Worm (Caenorhabditis elegans) whole organism, L1 larva: ENCODE data around the gene nkat-1.

Experiments used
- C16A3.4 ChIP-seq: fragments of 150-350 bp; optimal IDR thresholded peaks from 2 replicates; lab custom pipeline; 2014; ENCODE audit warnings: missing biosample characterization, missing genetic modification characterization
- F16B12.6 ChIP-seq: fragments of 150-350 bp; optimal IDR thresholded peaks from 2 replicates; lab custom pipeline; 2014; ENCODE audit warnings: missing biosample characterization, missing genetic modification characterization
- Y116A8C.19 ChIP-seq: sonication (generic microtip); optimal IDR thresholded peaks from 2 replicates; lab custom pipeline; 2016; ENCODE audit warnings: missing compliant biosample characterization, missing genetic modification characterization, borderline replicate concordance
- aha-1 ChIP-seq: fragments of 150-350 bp; optimal IDR thresholded peaks from 2 replicates; lab custom pipeline; 2014; ENCODE audit warnings: missing biosample characterization, missing genetic modification characterization
- alr-1 ChIP-seq: fragments of 200-800 bp; sonication (Bioruptor generic); optimal IDR thresholded peaks from 2 replicates; lab custom pipeline; 2018; ENCODE audit warnings: borderline replicate concordance, mild to moderate bottlenecking, missing genetic modification characterization, missing compliant biosample characterization
- blmp-1 ChIP-seq: fragments of 150-350 bp; optimal IDR thresholded peaks from 2 replicates; lab custom pipeline; 2014; ENCODE audit warnings: missing biosample characterization, missing genetic modification characterization
- ceh-63 ChIP-seq: fragments of 200-800 bp; sonication (Bioruptor generic); optimal IDR thresholded peaks from 2 replicates; lab custom pipeline; 2018; ENCODE audit warnings: mild to moderate bottlenecking, missing genetic modification characterization, missing compliant biosample characterization
- ceh-8 ChIP-seq: fragments of 200-800 bp; sonication (Bioruptor generic); optimal IDR thresholded peaks from 2 replicates; lab custom pipeline; 2018; ENCODE audit warnings: mild to moderate bottlenecking, missing genetic modification characterization, moderate library complexity, missing compliant biosample characterization
- ceh-88 ChIP-seq: fragments of 200-800 bp; sonication (Bioruptor generic); IDR thresholded peaks from 2 replicates; pipeline ENCODE4 v1.3.6; 2022; ENCODE audit warnings: missing genetic modification characterization, missing compliant biosample characterization
- ceh-90 ChIP-seq: sonication (generic microtip); optimal IDR thresholded peaks from 2 replicates; lab custom pipeline; 2016; ENCODE audit warnings: missing genetic modification characterization, missing compliant biosample characterization
- dsc-1 ChIP-seq: sonication (generic microtip); optimal IDR thresholded peaks from 2 replicates; lab custom pipeline; 2016; ENCODE audit warnings: mild to moderate bottlenecking, missing genetic modification characterization, missing compliant biosample characterization
- efl-1 ChIP-seq, 4 experiments: fragments of 150-350 bp; optimal IDR thresholded peaks in 3 of 4; peaks in 1 of 4; 1 replicate in 1 of 4; 2 replicates in 3 of 4; lab custom pipeline; 2014; ENCODE audit warnings: missing biosample characterization in 2 of 4, missing genetic modification characterization in 2 of 4, missing genetic modification reagents in 2 of 4
- efl-3 ChIP-seq: fragments of 200-800 bp; sonication (Bioruptor generic); optimal IDR thresholded peaks from 2 replicates; lab custom pipeline; 2018; ENCODE audit warnings: mild to moderate bottlenecking, missing genetic modification characterization, missing compliant biosample characterization
- egl-13 ChIP-seq: sonication (generic microtip); optimal IDR thresholded peaks from 2 replicates; lab custom pipeline; 2016; ENCODE audit warnings: missing genotype, missing genetic modification reagents, missing genetic modification characterization, missing compliant biosample characterization
- elt-2 ChIP-seq: sonication (generic microtip); optimal IDR thresholded peaks from 2 replicates; lab custom pipeline; 2016; ENCODE audit warnings: missing genetic modification characterization, mild to moderate bottlenecking, inconsistent platforms, missing compliant biosample characterization, missing genetic modification reagents
- elt-3 ChIP-seq, 6 experiments: fragments of 150-350 bp in 1 of 6; sonication (generic microtip); optimal IDR thresholded peaks; 2 replicates each; lab custom pipeline; 2017 to 2018; ENCODE audit warnings: missing biosample characterization in 6 of 6, missing genetic modification characterization in 6 of 6, inconsistent platforms in 1 of 6
- fkh-10 ChIP-seq: sonication (generic microtip); optimal IDR thresholded peaks from 2 replicates; lab custom pipeline; 2017; ENCODE audit warnings: missing biosample characterization, missing genetic modification reagents, missing genetic modification characterization
- fkh-4 ChIP-seq: sonication (generic microtip); optimal IDR thresholded peaks from 2 replicates; lab custom pipeline; 2016; ENCODE audit warnings: missing compliant biosample characterization, missing genetic modification characterization, borderline replicate concordance
- fkh-8 ChIP-seq: sonication (generic microtip); optimal IDR thresholded peaks from 2 replicates; lab custom pipeline; 2016; ENCODE audit warnings: mild to moderate bottlenecking, missing genetic modification characterization, missing compliant biosample characterization
- fos-1 ChIP-seq: fragments of 150-350 bp; optimal IDR thresholded peaks from 2 replicates; lab custom pipeline; 2014; ENCODE audit warnings: missing biosample characterization, missing genetic modification characterization
- grh-1 ChIP-seq: fragments of 200-800 bp; sonication (Bioruptor generic); IDR thresholded peaks from 2 replicates; pipeline ENCODE4 v1.3.6; 2022; ENCODE audit warnings: missing genetic modification reagents, missing genetic modification characterization, missing compliant biosample characterization
- hlh-17 ChIP-seq: fragments of 200-800 bp; sonication (Bioruptor generic); optimal IDR thresholded peaks from 2 replicates; lab custom pipeline; 2018; ENCODE audit warnings: missing genetic modification characterization, mild to moderate bottlenecking, missing compliant biosample characterization, moderate library complexity, borderline replicate concordance
- hpl-2 ChIP-seq: fragments of 150-350 bp; optimal IDR thresholded peaks from 2 replicates; lab custom pipeline; 2014; ENCODE audit warnings: missing biosample characterization, missing genetic modification reagents, missing genetic modification characterization
- isw-1 ChIP-seq: fragments of 200-800 bp; sonication (Bioruptor generic); IDR thresholded peaks from 2 replicates; pipeline ENCODE4 v1.3.6; 2022; ENCODE audit warnings: missing genetic modification characterization, missing compliant biosample characterization
- jun-1 ChIP-seq: fragments of 150-350 bp; optimal IDR thresholded peaks from 2 replicates; lab custom pipeline; 2014; ENCODE audit warnings: missing biosample characterization, missing genetic modification reagents, missing genetic modification characterization
- lin-14 ChIP-seq: fragments of 200-800 bp; sonication (Bioruptor generic); optimal IDR thresholded peaks from 2 replicates; lab custom pipeline; 2018; ENCODE audit warnings: mild to moderate bottlenecking, missing genetic modification characterization, moderate library complexity, missing compliant biosample characterization
- lin-15B ChIP-seq: fragments of 150-350 bp; sonication (generic microtip); optimal IDR thresholded peaks from 3 replicates; lab custom pipeline; 2014; ENCODE audit warnings: missing biosample characterization, missing genetic modification characterization
- lsy-2 ChIP-seq, 2 experiments: fragments of 150-350 bp; optimal IDR thresholded peaks; 2 replicates each; lab custom pipeline; 2014; ENCODE audit warnings: missing biosample characterization in 2 of 2, missing genetic modification characterization in 2 of 2
- mdl-1 ChIP-seq, 2 experiments: fragments of 150-350 bp; optimal IDR thresholded peaks; 2 replicates each; lab custom pipeline; 2014 to 2017; ENCODE audit warnings: missing biosample characterization in 2 of 2, missing genetic modification characterization in 2 of 2, inconsistent platforms in 1 of 2
- mef-2 ChIP-seq: fragments of 150-350 bp; optimal IDR thresholded peaks from 2 replicates; lab custom pipeline; 2014; ENCODE audit warnings: missing biosample characterization, missing genetic modification characterization
- nhr-11 ChIP-seq: fragments of 150-350 bp; optimal IDR thresholded peaks from 2 replicates; lab custom pipeline; 2014; ENCODE audit warnings: missing biosample characterization, missing genetic modification characterization
- nhr-12 ChIP-seq: sonication (generic microtip); optimal IDR thresholded peaks from 2 replicates; lab custom pipeline; 2017; ENCODE audit warnings: missing biosample characterization, missing genetic modification characterization
- nhr-237 ChIP-seq: fragments of 150-350 bp; optimal IDR thresholded peaks from 2 replicates; lab custom pipeline; 2014; ENCODE audit warnings: missing biosample characterization, missing genetic modification characterization
- nhr-47 ChIP-seq: sonication (generic microtip); optimal IDR thresholded peaks from 2 replicates; lab custom pipeline; 2016; ENCODE audit warnings: mild to moderate bottlenecking, missing genetic modification characterization, moderate library complexity, missing compliant biosample characterization
- nhr-71 ChIP-seq: sonication (generic microtip); optimal IDR thresholded peaks from 2 replicates; lab custom pipeline; 2016; ENCODE audit warnings: mild to moderate bottlenecking, missing genetic modification characterization, moderate library complexity, missing compliant biosample characterization
- nhr-85 ChIP-seq: sonication (generic microtip); peaks from one replicate; lab custom pipeline; 2016; ENCODE audit warnings: missing genetic modification characterization, inconsistent platforms, missing compliant biosample characterization
- nhr-90 ChIP-seq: sonication (generic microtip); optimal IDR thresholded peaks from 2 replicates; lab custom pipeline; 2016; ENCODE audit warnings: mild to moderate bottlenecking, missing genetic modification characterization, missing compliant biosample characterization; ENCODE audit not compliant: poor library complexity
- pag-3 ChIP-seq: sonication (generic microtip); optimal IDR thresholded peaks from 2 replicates; lab custom pipeline; 2017; ENCODE audit warnings: missing genetic modification characterization, mild to moderate bottlenecking, missing compliant biosample characterization, antibody characterized with exemption, borderline replicate concordance; ENCODE audit not compliant: insufficient read depth
- pax-3 ChIP-seq: fragments of 200-800 bp; sonication (Bioruptor generic); optimal IDR thresholded peaks from 2 replicates; lab custom pipeline; 2018; ENCODE audit warnings: mild to moderate bottlenecking, missing genetic modification characterization, moderate library complexity, missing compliant biosample characterization
- pqm-1 ChIP-seq: sonication (generic microtip); optimal IDR thresholded peaks from 3 replicates; lab custom pipeline; 2017; ENCODE audit warnings: missing biosample characterization, missing genetic modification characterization
- skn-1 ChIP-seq: fragments of 150-350 bp; optimal IDR thresholded peaks from 2 replicates; lab custom pipeline; 2014; ENCODE audit warnings: missing biosample characterization, missing genetic modification characterization
- snu-23 ChIP-seq: sonication (generic microtip); optimal IDR thresholded peaks from 2 replicates; lab custom pipeline; 2016; ENCODE audit warnings: missing genetic modification characterization, missing compliant biosample characterization
- sox-4 ChIP-seq: sonication (generic microtip); optimal IDR thresholded peaks from 2 replicates; lab custom pipeline; 2016; ENCODE audit warnings: missing genetic modification characterization, missing compliant biosample characterization
- swsn-7 ChIP-seq: sonication (generic microtip); optimal IDR thresholded peaks from 2 replicates; lab custom pipeline; 2016; ENCODE audit warnings: missing genetic modification characterization, missing compliant biosample characterization
- tbx-2 ChIP-seq: sonication (generic microtip); optimal IDR thresholded peaks from 2 replicates; lab custom pipeline; 2016; ENCODE audit warnings: missing genetic modification characterization, missing compliant biosample characterization
- tlp-1 ChIP-seq: fragments of 150-350 bp; optimal IDR thresholded peaks from 2 replicates; lab custom pipeline; 2014; ENCODE audit warnings: missing biosample characterization, missing genetic modification characterization
- unc-30 ChIP-seq: sonication (generic microtip); optimal IDR thresholded peaks from 2 replicates; lab custom pipeline; 2017; ENCODE audit warnings: missing biosample characterization, missing genetic modification characterization
- unc-86 ChIP-seq: sonication (generic microtip); optimal IDR thresholded peaks from 2 replicates; lab custom pipeline; 2016; ENCODE audit warnings: missing genetic modification characterization, missing compliant biosample characterization
- unc-98 ChIP-seq: fragments of 200-800 bp; sonication (Bioruptor generic); IDR thresholded peaks from 2 replicates; pipeline ENCODE4 v1.3.6; 2022; ENCODE audit warnings: missing genetic modification characterization, missing compliant biosample characterization
- vab-15 ChIP-seq: sonication (generic microtip); optimal IDR thresholded peaks from 2 replicates; lab custom pipeline; 2017; ENCODE audit warnings: missing genotype, mild to moderate bottlenecking, missing genetic modification characterization, missing compliant biosample characterization
- zag-1 ChIP-seq: fragments of 150-350 bp; optimal IDR thresholded peaks from 2 replicates; lab custom pipeline; 2014; ENCODE audit warnings: missing biosample characterization, missing genetic modification characterization
- ztf-4 ChIP-seq: fragments of 150-350 bp; optimal IDR thresholded peaks from 2 replicates; lab custom pipeline; 2014; ENCODE audit warnings: missing biosample characterization, missing genetic modification characterization

Gene nkat-1

DNA sequence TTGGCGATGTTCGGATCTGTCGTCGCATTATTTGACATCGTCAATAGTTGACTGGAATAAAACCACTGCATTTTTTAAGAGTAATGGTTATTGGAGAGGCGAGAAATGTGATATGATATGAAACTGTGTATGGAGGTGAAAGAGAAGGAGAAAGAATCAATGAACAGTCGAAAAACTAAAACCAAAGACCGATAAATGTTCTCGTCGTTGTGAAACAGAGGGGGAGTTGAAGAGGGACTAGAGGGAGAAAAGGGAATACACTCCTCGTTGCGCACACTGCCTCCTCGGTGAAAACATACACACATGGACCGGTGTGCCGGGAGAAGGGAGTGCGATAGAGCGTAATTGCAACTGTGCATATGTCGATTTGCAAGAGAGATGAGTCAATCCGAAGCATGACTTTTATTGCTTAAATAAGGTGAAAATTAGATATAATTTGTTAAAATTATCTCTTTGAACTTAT is 29.7 kb upstream of the nkat-1 start, which contains the start of gene sym-4 (continued):
- TF ChIP-seq nhr-71 = peak; percentile 96
- peak; percentile 94 for TF ChIP-seq nhr-85 (tag; lab: Kevin White, UChicago)
- no peak for TF ChIP-seq ceh-90 (tag; lab: Kevin White, UChicago)
- TF ChIP-seq mdl-1 (tag; optimal IDR thresholded peaks at IDR 0.05; lab: Kevin White, UChicago) = peak; percentile 5 to 95
- peak; percentile 98 for TF ChIP-seq lin-14 (GFP tag; lab: Kevin White, UChicago)
- TF ChIP-seq fkh-8 (tag; lab: Kevin White, UChicago) = peak; percentile 86
- no peak for TF ChIP-seq nhr-12 (tag; lab: Kevin White, UChicago)
- TF ChIP-seq blmp-1 (tag; lab: Kevin White, UChicago) = peak; percentile 88
- peak; percentile 51 for TF ChIP-seq pax-3 (tag; lab: Kevin White, UChicago)
- no peak for TF ChIP-seq unc-30 (tag; lab: Kevin White, UChicago)
- no peak for TF ChIP-seq pqm-1 (tag; lab: Kevin White, UChicago)
- no peak for TF ChIP-seq sox-4 (tag; lab: Kevin White, UChicago)
- peak; percentile 87 for TF ChIP-seq fos-1 (tag; lab: Kevin White, UChicago)
- peak; percentile 95 for TF ChIP-seq nhr-237
- no peak for TF ChIP-seq Y116A8C.19 (tag; lab: Kevin White, UChicago)
- peak; percentile 79 to 89 for TF ChIP-seq lsy-2 (tag; optimal IDR thresholded peaks at IDR 0.05; lab: Kevin White, UChicago)
- peak; percentile 98 for TF ChIP-seq snu-23
- TF ChIP-seq dsc-1 = peak; percentile 86
- no peak for TF ChIP-seq tlp-1 (tag; lab: Kevin White, UChicago)
- peak; percentile 88 for TF ChIP-seq nhr-47
- no peak for TF ChIP-seq alr-1 (tag; lab: Kevin White, UChicago)
- no peak for TF ChIP-seq fkh-4 (tag; lab: Kevin White, UChicago)
- no peak for TF ChIP-seq unc-98 (GFP tag; lab: Robert Waterston, UW)
- TF ChIP-seq unc-86 (tag; lab: Kevin White, UChicago) = peak; percentile 81
- peak; percentile 81 for TF ChIP-seq ztf-4 (tag; lab: Kevin White, UChicago)
- peak; percentile 93 for TF ChIP-seq C16A3.4 (tag; lab: Kevin White, UChicago)
- TF ChIP-seq swsn-7 (tag; lab: Kevin White, UChicago) = peak; percentile 90
- TF ChIP-seq elt-3 (tag; optimal IDR thresholded peaks at IDR 0.05; lab: Kevin White, UChicago) = peak in 5 of 6 experiments; percentile 17 to 97 (median 90)
- peak; percentile 56 for TF ChIP-seq F16B12.6 (tag; lab: Kevin White, UChicago)
- no peak for TF ChIP-seq hlh-17 (GFP tag; lab: Kevin White, UChicago)
- TF ChIP-seq tbx-2 (tag; lab: Kevin White, UChicago) = peak; percentile 90
- TF ChIP-seq vab-15 = peak; percentile 85
- no peak for TF ChIP-seq zag-1 (tag; lab: Kevin White, UChicago)
- TF ChIP-seq mef-2 (tag; lab: Kevin White, UChicago) = no peak
- peak; percentile 86 for TF ChIP-seq lin-15B (tag; lab: Kevin White, UChicago)
- TF ChIP-seq elt-2 (tag; lab: Kevin White, UChicago) = peak; percentile 83
- TF ChIP-seq skn-1 = peak; percentile 82
- TF ChIP-seq ceh-63 (GFP tag; lab: Kevin White, UChicago) = no peak
- TF ChIP-seq grh-1 = peak; percentile 92
- TF ChIP-seq nhr-11 = peak; percentile 51
- no peak for TF ChIP-seq aha-1 (tag; lab: Kevin White, UChicago)
- TF ChIP-seq fkh-10 (GFP tag; lab: Kevin White, UChicago) = peak; percentile 67
- TF ChIP-seq isw-1 (GFP tag; lab: Robert Waterston, UW) = peak; percentile 74
- peak; percentile 44; the same call in 1 of the 2 replicates for TF ChIP-seq ceh-88 (GFP tag; lab: Robert Waterston, UW)
- TF ChIP-seq nhr-90 (tag; lab: Kevin White, UChicago) = peak; percentile 91
- peak; percentile 80 to 92 for TF ChIP-seq efl-1 (optimal IDR thresholded peaks at IDR 0.05; lab: Kevin White, UChicago)
- TF ChIP-seq efl-1 (GFP tag; optimal IDR thresholded peaks at IDR 0.05 in 1 of 2; lab: Kevin White, UChicago) = peak; percentile 63 to 96
- peak; percentile 94 for TF ChIP-seq jun-1 (tag; lab: Kevin White, UChicago)
- TF ChIP-seq ceh-8 = peak; percentile 57
- peak; percentile 85 for TF ChIP-seq hpl-2 (GFP tag; lab: Kevin White, UChicago)
- no peak for TF ChIP-seq efl-3 (GFP tag; lab: Kevin White, UChicago)
- peak; percentile 68 for TF ChIP-seq pag-3
- peak; percentile 61 for TF ChIP-seq egl-13 (tag; lab: Kevin White, UChicago)
